Worm (Caenorhabditis elegans): ENCODE results near the gene Y53F4B.7.

DNA sequence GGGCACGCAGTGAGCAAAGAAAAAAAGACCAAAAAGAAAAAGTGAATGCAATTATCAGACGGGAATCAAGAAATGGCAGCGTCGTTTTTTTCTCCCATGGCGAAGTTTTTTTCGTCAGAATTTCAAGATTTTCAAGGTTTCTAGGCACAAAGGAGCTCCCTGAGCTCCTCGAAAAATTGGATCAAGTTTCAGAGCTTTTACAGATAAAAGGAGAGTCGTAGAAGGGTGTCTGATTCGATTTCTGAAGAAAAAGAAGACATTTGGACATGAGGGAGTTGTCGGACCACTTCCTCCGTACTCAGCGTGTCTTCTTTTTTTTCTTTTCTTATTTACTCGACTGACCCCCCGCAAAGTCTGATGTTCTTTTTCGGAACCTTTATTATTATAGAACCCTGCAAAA lies 23.0 kb downstream of the Y53F4B.7 start:
- TF ChIP-seq W03F9.2 (tag; optimal IDR thresholded peaks at IDR 0.05) (no peak), him-1 (tag; optimal IDR thresholded peaks at IDR 0.05) (no peak), dao-5 (tag; optimal IDR thresholded peaks at IDR 0.05) (no peak)

Measured in whole organism, L4/young adult.